Fruit fly (Drosophila melanogaster) whole organism, embryonic: Measurements from ENCODE around the gene CAHbeta.

Source experiments
- Bdp1 ChIP-seq: fragments of 200-800 bp; sonication (Bioruptor generic); optimal IDR thresholded peaks from 3 replicates; lab custom pipeline; 2016; ENCODE audit warnings: missing biosample characterization, missing genetic modification characterization
- CG10274 ChIP-seq: fragments of 200-800 bp; sonication (Bioruptor generic); optimal IDR thresholded peaks from 3 replicates; lab custom pipeline; 2017; ENCODE audit warnings: missing biosample characterization, mild to moderate bottlenecking, missing genetic modification characterization
- CG11247 ChIP-seq: fragments of 200-800 bp; sonication (Bioruptor generic); IDR thresholded peaks from 2 replicates; pipeline ENCODE4 v1.3.6; 2022; ENCODE audit warnings: missing biosample characterization, missing genetic modification characterization
- CG11723 ChIP-seq: fragments of 200-800 bp; sonication (Bioruptor generic); optimal IDR thresholded peaks from 2 replicates; lab custom pipeline; 2017; ENCODE audit warnings: missing biosample characterization, mild to moderate bottlenecking, missing genetic modification characterization
- CG14441 ChIP-seq: fragments of 200-800 bp; sonication (Bioruptor generic); IDR thresholded peaks from 2 replicates; pipeline ENCODE4 v1.3.6; 2022; ENCODE audit warnings: missing biosample characterization, missing genetic modification characterization
- CG14860 ChIP-seq: fragments of 200-800 bp; sonication (Bioruptor generic); IDR thresholded peaks from 3 replicates; pipeline ENCODE4 v1.3.6; 2022; ENCODE audit warnings: missing biosample characterization, missing genetic modification characterization; ENCODE audit not compliant: partially characterized antibody
- CG17186 ChIP-seq: fragments of 200-800 bp; sonication (Bioruptor generic); optimal IDR thresholded peaks from 3 replicates; lab custom pipeline; 2017; ENCODE audit warnings: missing biosample characterization, missing genetic modification reagents, missing genetic modification characterization
- CG18599 ChIP-seq: fragments of 200-800 bp; sonication (Bioruptor generic); optimal IDR thresholded peaks from 3 replicates; lab custom pipeline; 2017; ENCODE audit warnings: missing biosample characterization, missing genetic modification characterization, mild to moderate bottlenecking, moderate library complexity, missing genetic modification reagents
- CG32772 ChIP-seq: fragments of 200-800 bp; sonication (Bioruptor generic); IDR thresholded peaks from 2 replicates; pipeline ENCODE4 v1.3.6; 2022; ENCODE audit warnings: missing biosample characterization, missing genetic modification characterization
- CG4820 ChIP-seq: fragments of 200-800 bp; sonication (Bioruptor generic); optimal IDR thresholded peaks from 3 replicates; lab custom pipeline; 2016; ENCODE audit warnings: missing biosample characterization, missing genetic modification characterization
- CG5180 ChIP-seq: fragments of 200-800 bp; sonication (Bioruptor generic); optimal IDR thresholded peaks from 3 replicates; lab custom pipeline; 2017; ENCODE audit warnings: missing biosample characterization, missing genetic modification characterization, mild to moderate bottlenecking, moderate library complexity, missing genetic modification reagents
- CG6683 ChIP-seq: fragments of 200-800 bp; sonication (Bioruptor generic); optimal IDR thresholded peaks from 2 replicates; lab custom pipeline; 2017; ENCODE audit warnings: missing biosample characterization, mild to moderate bottlenecking, missing genetic modification characterization, missing genetic modification reagents
- CG6791 ChIP-seq: fragments of 200-800 bp; sonication (Bioruptor generic); IDR thresholded peaks from 3 replicates; pipeline ENCODE4 v1.3.6; 2022; ENCODE audit warnings: missing biosample characterization, missing genetic modification characterization; ENCODE audit not compliant: partially characterized antibody
- CG7271 ChIP-seq: fragments of 200-800 bp; sonication (Bioruptor generic); optimal IDR thresholded peaks from 2 replicates; lab custom pipeline; 2018; ENCODE audit warnings: missing biosample characterization, mild to moderate bottlenecking, missing genetic modification characterization, moderate library complexity
- CG8359 ChIP-seq: fragments of 200-800 bp; sonication (Bioruptor generic); optimal IDR thresholded peaks from 2 replicates; lab custom pipeline; 2017; ENCODE audit warnings: missing biosample characterization, mild to moderate bottlenecking, missing genetic modification characterization, borderline replicate concordance
- CoRest ChIP-seq: fragments of 200-800 bp; sonication (Bioruptor generic); optimal IDR thresholded peaks from 3 replicates; lab custom pipeline; 2018; ENCODE audit warnings: missing biosample characterization, mild to moderate bottlenecking, missing genetic modification characterization, moderate library complexity
- Dad ChIP-seq: fragments of 200-800 bp; sonication (Bioruptor generic); optimal IDR thresholded peaks from 3 replicates; lab custom pipeline; 2016; ENCODE audit warnings: missing biosample characterization, missing genetic modification characterization
- Dref ChIP-seq: fragments of 200-800 bp; sonication (Bioruptor generic); IDR thresholded peaks from 2 replicates; pipeline ENCODE4 v1.3.6; 2022; ENCODE audit warnings: missing biosample characterization, missing genetic modification characterization
- E2f2 ChIP-seq: fragments of 200-800 bp; sonication (Bioruptor generic); IDR thresholded peaks from 2 replicates; pipeline ENCODE4 v1.3.6; 2022; ENCODE audit warnings: missing biosample characterization, missing genetic modification characterization
- GATAe ChIP-seq: fragments of 200-800 bp; sonication (Bioruptor generic); conservative IDR thresholded peaks from 2 replicates; pipeline ENCODE4 v1.3.6; 2022; ENCODE audit warnings: missing biosample characterization, missing genetic modification characterization
- H15 ChIP-seq: fragments of 200-800 bp; sonication (Bioruptor generic); IDR thresholded peaks from 3 replicates; pipeline ENCODE4 v1.3.6; 2022; ENCODE audit warnings: missing biosample characterization, missing genetic modification characterization
- HLH3B ChIP-seq: fragments of 200-800 bp; sonication (Bioruptor generic); IDR thresholded peaks from 2 replicates; pipeline ENCODE4 v1.3.6; 2022; ENCODE audit warnings: missing biosample characterization, missing genetic modification characterization
- HLH54F ChIP-seq: fragments of 200-800 bp; sonication (Bioruptor generic); optimal IDR thresholded peaks from 3 replicates; lab custom pipeline; 2016; ENCODE audit warnings: missing biosample characterization, missing genetic modification characterization
- HmgZ ChIP-seq: fragments of 200-800 bp; sonication (Bioruptor generic); optimal IDR thresholded peaks from 2 replicates; lab custom pipeline; 2018; ENCODE audit warnings: missing biosample characterization, mild to moderate bottlenecking, missing genetic modification characterization
- Med ChIP-seq: fragments of 200-800 bp; sonication (Bioruptor generic); peaks from one replicate; lab custom pipeline; 2016; ENCODE audit warnings: missing biosample characterization, missing genetic modification characterization, mild to moderate bottlenecking, inconsistent platforms, moderate library complexity
- Nf-YB ChIP-seq: fragments of 200-800 bp; sonication (Bioruptor generic); optimal IDR thresholded peaks from 3 replicates; lab custom pipeline; 2019; ENCODE audit warnings: missing biosample characterization, mild to moderate bottlenecking, missing genetic modification characterization, moderate library complexity
- NfI ChIP-seq: fragments of 200-800 bp; sonication (Bioruptor generic); optimal IDR thresholded peaks from 3 replicates; lab custom pipeline; 2018; ENCODE audit warnings: missing biosample characterization, mild to moderate bottlenecking, missing genetic modification characterization, moderate library complexity
- Side ChIP-seq: fragments of 200-800 bp; sonication (Bioruptor generic); optimal IDR thresholded peaks from 2 replicates; lab custom pipeline; 2016; ENCODE audit warnings: missing biosample characterization, missing genetic modification characterization
- Spps ChIP-seq: fragments of 200-800 bp; sonication (Bioruptor generic); optimal IDR thresholded peaks from 2 replicates; lab custom pipeline; 2018; ENCODE audit warnings: missing biosample characterization, mild to moderate bottlenecking, missing genetic modification characterization
- Xrp1 ChIP-seq: fragments of 200-800 bp; sonication (Bioruptor generic); IDR thresholded peaks from 2 replicates; pipeline ENCODE4 v1.3.6; 2022; ENCODE audit warnings: missing biosample characterization, missing genetic modification characterization
- ato ChIP-seq: fragments of 200-800 bp; sonication (Bioruptor generic); IDR thresholded peaks from 2 replicates; pipeline ENCODE4 v1.3.6; 2022; ENCODE audit warnings: missing biosample characterization, missing genetic modification characterization; ENCODE audit not compliant: partially characterized antibody
- chm ChIP-seq: fragments of 200-800 bp; sonication (Bioruptor generic); IDR thresholded peaks from 2 replicates; pipeline ENCODE4 v1.3.6; 2022; ENCODE audit warnings: missing biosample characterization, missing genetic modification characterization
- croc ChIP-seq: fragments of 200-800 bp; sonication (Bioruptor generic); conservative IDR thresholded peaks from 3 replicates; pipeline ENCODE4 v1.3.6; 2022; ENCODE audit warnings: missing biosample characterization, missing genetic modification characterization
- dati ChIP-seq: fragments of 200-800 bp; sonication (Bioruptor generic); IDR thresholded peaks from 2 replicates; pipeline ENCODE4 v1.3.6; 2022; ENCODE audit warnings: missing biosample characterization, missing genetic modification characterization
- dmrt99B ChIP-seq: fragments of 200-800 bp; sonication (Bioruptor generic); optimal IDR thresholded peaks from 2 replicates; lab custom pipeline; 2018; ENCODE audit warnings: missing biosample characterization, mild to moderate bottlenecking, missing genetic modification characterization, moderate library complexity
- emc ChIP-seq: fragments of 200-800 bp; sonication (Bioruptor generic); optimal IDR thresholded peaks from 2 replicates; lab custom pipeline; 2016; ENCODE audit warnings: missing biosample characterization, missing genetic modification characterization
- exex ChIP-seq: fragments of 200-800 bp; sonication (Bioruptor generic); optimal IDR thresholded peaks from 4 replicates; lab custom pipeline; 2018; ENCODE audit warnings: missing biosample characterization, mild to moderate bottlenecking, missing genetic modification characterization, moderate library complexity
- gt ChIP-seq: fragments of 200-800 bp; sonication (Bioruptor generic); IDR thresholded peaks from 2 replicates; pipeline ENCODE4 v1.3.6; 2022; ENCODE audit warnings: missing biosample characterization, missing genetic modification characterization
- hb ChIP-seq: fragments of 200-800 bp; sonication (Bioruptor generic); IDR thresholded peaks from 3 replicates; pipeline ENCODE4 v1.3.6; 2022; ENCODE audit warnings: missing biosample characterization, missing genetic modification characterization; ENCODE audit not compliant: partially characterized antibody
- ind ChIP-seq: fragments of 200-800 bp; sonication (Bioruptor generic); optimal IDR thresholded peaks from 3 replicates; lab custom pipeline; 2016; ENCODE audit warnings: missing biosample characterization, missing genetic modification characterization
- jigr1 ChIP-seq: fragments of 200-800 bp; sonication (Bioruptor generic); IDR thresholded peaks from 3 replicates; pipeline ENCODE4 v1.3.6; 2022; ENCODE audit warnings: missing biosample characterization, missing genetic modification characterization
- lmd ChIP-seq: fragments of 200-800 bp; sonication (Bioruptor generic); IDR thresholded peaks from 2 replicates; pipeline ENCODE4 v1.3.6; 2022; ENCODE audit warnings: missing biosample characterization, missing genetic modification characterization
- p53 ChIP-seq: fragments of 200-800 bp; sonication (Bioruptor generic); optimal IDR thresholded peaks from 2 replicates; lab custom pipeline; 2016; ENCODE audit warnings: missing biosample characterization, missing genetic modification characterization
- salm ChIP-seq: fragments of 200-800 bp; sonication (Bioruptor generic); optimal IDR thresholded peaks from 2 replicates; lab custom pipeline; 2018; ENCODE audit warnings: missing biosample characterization, mild to moderate bottlenecking, missing genetic modification characterization
- sna ChIP-seq: fragments of 200-800 bp; sonication (Bioruptor generic); IDR thresholded peaks from 2 replicates; pipeline ENCODE4 v1.3.6; 2022; ENCODE audit warnings: missing biosample characterization, missing genetic modification characterization; ENCODE audit not compliant: partially characterized antibody
- so ChIP-seq: fragments of 200-800 bp; sonication (Bioruptor generic); IDR thresholded peaks from 3 replicates; pipeline ENCODE4 v1.3.6; 2022; ENCODE audit warnings: missing biosample characterization, missing genetic modification characterization
- ssp ChIP-seq: fragments of 200-800 bp; sonication (Bioruptor generic); IDR thresholded peaks from 2 replicates; pipeline ENCODE4 v1.3.6; 2022; ENCODE audit warnings: missing biosample characterization, missing genetic modification characterization
- sug ChIP-seq: fragments of 200-800 bp; optimal IDR thresholded peaks from 2 replicates; lab custom pipeline; 2019; ENCODE audit warnings: missing biosample characterization, mild to moderate bottlenecking, missing genetic modification characterization, moderate library complexity
- tna ChIP-seq: fragments of 200-800 bp; sonication (Bioruptor generic); IDR thresholded peaks from 2 replicates; pipeline ENCODE4 v1.3.6; 2022; ENCODE audit warnings: missing biosample characterization, missing genetic modification characterization; ENCODE audit not compliant: partially characterized antibody
- ttk ChIP-seq: fragments of 200-800 bp; sonication (Bioruptor generic); IDR thresholded peaks from 2 replicates; pipeline ENCODE4 v2.1.2; 2022; ENCODE audit warnings: missing biosample characterization, missing genetic modification characterization
- vfl ChIP-seq: fragments of 200-800 bp; sonication (Bioruptor generic); optimal IDR thresholded peaks from 2 replicates; lab custom pipeline; 2016; ENCODE audit warnings: missing biosample characterization, missing genetic modification characterization

The CAHbeta gene

dm6 chr3R:9019689-9020138, 39.1 kb downstream of the CAHbeta start, which contains the start of gene tgo (continued):
- TF ChIP-seq sug (tag; lab: Kevin White, UChicago) = peak; percentile 43
- no peak for TF ChIP-seq GATAe (GFP tag; lab: Robert Waterston, UW)
- TF ChIP-seq exex (tag; lab: Kevin White, UChicago) = no peak
- TF ChIP-seq dati = no peak
- TF ChIP-seq Med (GFP tag; lab: Kevin White, UChicago) = peak; percentile 72
- no peak for TF ChIP-seq CG14860
- no peak for TF ChIP-seq CG7271 (tag; lab: Kevin White, UChicago)
- TF ChIP-seq CG5180 (GFP tag; lab: Kevin White, UChicago) = no peak
- TF ChIP-seq CG10274 (GFP tag; lab: Kevin White, UChicago) = no peak
- TF ChIP-seq gt (GFP tag; lab: Robert Waterston, UW) = no peak
- no peak for TF ChIP-seq HLH54F
- no peak for TF ChIP-seq Dad (GFP tag; lab: Kevin White, UChicago)
- peak; percentile 64 for TF ChIP-seq E2f2 (GFP tag; lab: Robert Waterston, UW)
- no peak for TF ChIP-seq ind (GFP tag; lab: Kevin White, UChicago)
- TF ChIP-seq sna (GFP tag; lab: Robert Waterston, UW) = 0 out of 2 replicates have a peak, but pooled peaks have one; percentile 23
- TF ChIP-seq CG17186 (GFP tag; lab: Kevin White, UChicago) = peak; percentile 78
- TF ChIP-seq Xrp1 (GFP tag; lab: Robert Waterston, UW) = no peak
- peak; percentile 89 for TF ChIP-seq Dref (GFP tag; lab: Robert Waterston, UW)
- TF ChIP-seq CG14441 (GFP tag; lab: Robert Waterston, UW) = no peak
- no peak for TF ChIP-seq CG32772 (GFP tag; lab: Robert Waterston, UW)
- no peak for TF ChIP-seq HLH3B (GFP tag; lab: Robert Waterston, UW)
- TF ChIP-seq tna (GFP tag; lab: Robert Waterston, UW) = no peak
- no peak for TF ChIP-seq CG4820 (GFP tag; lab: Kevin White, UChicago)
- TF ChIP-seq jigr1 (GFP tag; lab: Robert Waterston, UW) = no peak
- TF ChIP-seq CG6791 = 0 out of 3 replicates have a peak, but pooled peaks have one; percentile 55
- no peak for TF ChIP-seq ssp (GFP tag; lab: Robert Waterston, UW)
- peak; percentile 12 for TF ChIP-seq Nf-YB (GFP tag; lab: Kevin White, UChicago)
- no peak for TF ChIP-seq NfI (GFP tag; lab: Kevin White, UChicago)
- no peak for TF ChIP-seq hb (GFP tag; lab: Robert Waterston, UW)
- TF ChIP-seq Spps = no peak
- TF ChIP-seq vfl (GFP tag; lab: Kevin White, UChicago) = no peak
- no peak for TF ChIP-seq Side (GFP tag; lab: Kevin White, UChicago)
- no peak for TF ChIP-seq CG11723 (GFP tag; lab: Kevin White, UChicago)
- TF ChIP-seq emc (GFP tag; lab: Kevin White, UChicago) = no peak
- TF ChIP-seq ato (GFP tag; lab: Robert Waterston, UW) = no peak
- no peak for TF ChIP-seq H15 (GFP tag; lab: Robert Waterston, UW)
- TF ChIP-seq CG6683 (GFP tag; lab: Kevin White, UChicago) = no peak
- no peak for TF ChIP-seq CG11247 (GFP tag; lab: Robert Waterston, UW)
- no peak for TF ChIP-seq lmd (GFP tag; lab: Robert Waterston, UW)
- peak; percentile 52 for TF ChIP-seq CoRest (tag; lab: Kevin White, UChicago)
- no peak for TF ChIP-seq CG8359 (GFP tag; lab: Kevin White, UChicago)
- no peak for TF ChIP-seq ttk (GFP tag; lab: Robert Waterston, UW)
- no peak for TF ChIP-seq so (GFP tag; lab: Robert Waterston, UW)
- no peak for TF ChIP-seq Bdp1 (GFP tag; lab: Kevin White, UChicago)
- no peak for TF ChIP-seq salm (tag; lab: Kevin White, UChicago)
- TF ChIP-seq croc (GFP tag; lab: Robert Waterston, UW) = no peak
- no peak for TF ChIP-seq dmrt99B (tag; lab: Kevin White, UChicago)
- no peak for TF ChIP-seq p53
- no peak for TF ChIP-seq chm
- TF ChIP-seq CG18599 (GFP tag; lab: Kevin White, UChicago) = no peak
- peak; percentile 85 for TF ChIP-seq HmgZ
